Fruit fly (Drosophila melanogaster) whole organism, adult: ENCODE results near the gene Cad88C.

ENCODE experiments used
- CG12768 ChIP-seq: fragments of 200-800 bp; sonication (Bioruptor generic); optimal IDR thresholded peaks from 2 replicates; lab custom pipeline; 2017; ENCODE audit warnings: missing biosample characterization, missing genetic modification characterization, mild to moderate bottlenecking, moderate library complexity, missing genetic modification reagents
- CG5204 ChIP-seq: fragments of 200-800 bp; sonication (Bioruptor generic); optimal IDR thresholded peaks from 2 replicates; lab custom pipeline; 2016; ENCODE audit warnings: missing biosample characterization, missing genetic modification characterization

- TF ChIP-seq CG12768 (GFP tag; lab: Kevin White, UChicago): no peak
- TF ChIP-seq CG5204 (GFP tag; lab: Kevin White, UChicago): no peak
Measured at dm6 chr3R:14589483-14589882, 40.8 kb upstream of the Cad88C start.
